Worm (Caenorhabditis elegans) whole organism, L2 larva: ENCODE measurements around the gene F10D7.3.

Source experiments
- alr-1 ChIP-seq: fragments of 150-350 bp; optimal IDR thresholded peaks from 2 replicates; lab custom pipeline; 2014; ENCODE audit warnings: missing biosample characterization, missing genetic modification characterization
- ceh-82 ChIP-seq: fragments of 150-350 bp; optimal IDR thresholded peaks from 2 replicates; lab custom pipeline; 2014; ENCODE audit warnings: missing biosample characterization, missing genetic modification characterization
- egl-27 ChIP-seq: sonication (generic microtip); optimal IDR thresholded peaks from 3 replicates; lab custom pipeline; 2017; ENCODE audit warnings: missing biosample characterization, missing genetic modification reagents, missing genetic modification characterization
- fos-1 ChIP-seq: fragments of 150-350 bp; optimal IDR thresholded peaks from 2 replicates; lab custom pipeline; 2014; ENCODE audit warnings: missing biosample characterization, missing genetic modification characterization
- lin-11 ChIP-seq: fragments of 150-350 bp; sonication (generic microtip); optimal IDR thresholded peaks from 2 replicates; lab custom pipeline; 2014; ENCODE audit warnings: missing biosample characterization, missing genetic modification characterization, inconsistent platforms, mixed read lengths
- lin-13 ChIP-seq: fragments of 150-350 bp; optimal IDR thresholded peaks from 2 replicates; lab custom pipeline; 2014; ENCODE audit warnings: missing biosample characterization, missing genetic modification reagents, missing genetic modification characterization
- lsy-2 ChIP-seq, 2 experiments: fragments of 150-350 bp in 1 of 2; sonication (generic microtip) in 1 of 2; optimal IDR thresholded peaks; 2 replicates each; lab custom pipeline; 2014 to 2017; ENCODE audit warnings: missing biosample characterization in 2 of 2, missing genetic modification characterization in 2 of 2
- nhr-12 ChIP-seq: fragments of 150-350 bp; optimal IDR thresholded peaks from 2 replicates; lab custom pipeline; 2014; ENCODE audit warnings: missing biosample characterization, missing genetic modification characterization
- nhr-129 ChIP-seq: fragments of 150-350 bp; optimal IDR thresholded peaks from 2 replicates; lab custom pipeline; 2014; ENCODE audit warnings: missing biosample characterization, missing genetic modification characterization
- nhr-77 ChIP-seq: fragments of 150-350 bp; optimal IDR thresholded peaks from 2 replicates; lab custom pipeline; 2014; ENCODE audit warnings: missing biosample characterization, missing genetic modification characterization
- snpc-4 ChIP-seq: fragments of 150-350 bp; optimal IDR thresholded peaks from 2 replicates; lab custom pipeline; 2014; ENCODE audit warnings: missing biosample characterization, missing genetic modification characterization
- unc-39 ChIP-seq: fragments of 150-350 bp; optimal IDR thresholded peaks from 2 replicates; lab custom pipeline; 2014; ENCODE audit warnings: missing biosample characterization, missing genetic modification characterization

ce11 chrX:17392182-17392581, 17.7 kb upstream of the F10D7.3 start:
- TF ChIP-seq lsy-2 (tag; optimal IDR thresholded peaks at IDR 0.05; lab: Kevin White, UChicago) (peak; percentile 35 to 75), nhr-12 (tag; lab: Kevin White, UChicago) (no peak), lin-13 (peak; percentile 68), snpc-4 (tag; lab: Kevin White, UChicago) (peak; percentile 39), nhr-129 (tag; lab: Kevin White, UChicago) (peak; percentile 83), ceh-82 (tag; lab: Kevin White, UChicago) (no peak), egl-27 (tag; lab: Kevin White, UChicago) (no peak), unc-39 (tag; lab: Kevin White, UChicago) (no peak), alr-1 (tag; lab: Kevin White, UChicago) (no peak), fos-1 (tag; lab: Kevin White, UChicago) (peak; percentile 70), nhr-77 (tag; lab: Kevin White, UChicago) (no peak), lin-11 (tag; lab: Kevin White, UChicago) (peak; percentile 65)
